Fruit fly (Drosophila melanogaster) whole organism, embryonic: ENCODE measurements around the gene Drsl5.

Experiments
- B-H1 ChIP-seq: fragments of 200-800 bp; sonication (Bioruptor generic); IDR thresholded peaks from 3 replicates; pipeline ENCODE4 v1.3.6; 2022; ENCODE audit warnings: missing biosample characterization, missing genetic modification characterization
- Bteb2 ChIP-seq: fragments of 200-800 bp; sonication (Bioruptor generic); optimal IDR thresholded peaks from 2 replicates; lab custom pipeline; 2016; ENCODE audit warnings: missing biosample characterization, missing genetic modification characterization
- CG10147 ChIP-seq: fragments of 200-800 bp; sonication (Bioruptor generic); optimal IDR thresholded peaks from 2 replicates; lab custom pipeline; 2019; ENCODE audit warnings: missing biosample characterization, mild to moderate bottlenecking, missing genetic modification characterization, moderate library complexity
- CG10431 ChIP-seq: fragments of 200-800 bp; sonication (Bioruptor generic); optimal IDR thresholded peaks from 3 replicates; lab custom pipeline; 2018; ENCODE audit warnings: missing biosample characterization, mild to moderate bottlenecking, missing genetic modification characterization
- CG12071 ChIP-seq: fragments of 200-800 bp; sonication (Bioruptor generic); optimal IDR thresholded peaks from 3 replicates; lab custom pipeline; 2018; ENCODE audit warnings: missing biosample characterization, mild to moderate bottlenecking, missing genetic modification characterization
- CG13123 ChIP-seq: fragments of 200-800 bp; sonication (Bioruptor generic); optimal IDR thresholded peaks from 2 replicates; lab custom pipeline; 2016; ENCODE audit warnings: missing biosample characterization, missing genetic modification characterization
- CG13424 ChIP-seq: fragments of 200-800 bp; sonication (Bioruptor generic); optimal IDR thresholded peaks from 2 replicates; lab custom pipeline; 2019; ENCODE audit warnings: missing biosample characterization, mild to moderate bottlenecking, missing genetic modification characterization, moderate library complexity
- CG16815 ChIP-seq: fragments of 200-800 bp; sonication (Bioruptor generic); optimal IDR thresholded peaks from 3 replicates; lab custom pipeline; 2017; ENCODE audit warnings: missing biosample characterization, mild to moderate bottlenecking, missing genetic modification characterization
- CG17361 ChIP-seq: fragments of 200-800 bp; sonication (Bioruptor generic); IDR thresholded peaks from 3 replicates; pipeline ENCODE4 v1.3.6; 2022; ENCODE audit warnings: missing biosample characterization, missing genetic modification characterization
- CG1832 ChIP-seq: fragments of 200-800 bp; sonication (Bioruptor generic); optimal IDR thresholded peaks from 2 replicates; lab custom pipeline; 2017; ENCODE audit warnings: missing biosample characterization, mild to moderate bottlenecking, missing genetic modification characterization, inconsistent platforms
- CG30431 ChIP-seq: fragments of 200-800 bp; sonication (Bioruptor generic); optimal IDR thresholded peaks from 2 replicates; lab custom pipeline; 2017; ENCODE audit warnings: missing biosample characterization, missing genetic modification characterization
- CG3065 ChIP-seq: fragments of 200-800 bp; sonication (Bioruptor generic); optimal IDR thresholded peaks from 2 replicates; lab custom pipeline; 2016; ENCODE audit warnings: missing biosample characterization, missing genetic modification characterization
- CG31365 ChIP-seq: fragments of 200-800 bp; sonication (Bioruptor generic); optimal IDR thresholded peaks from 2 replicates; lab custom pipeline; 2018; ENCODE audit warnings: missing biosample characterization, mild to moderate bottlenecking, missing genetic modification characterization
- CG3847 ChIP-seq: fragments of 200-800 bp; sonication (Bioruptor generic); IDR thresholded peaks from 2 replicates; pipeline ENCODE4 v1.3.6; 2022; ENCODE audit warnings: missing biosample characterization, missing genetic modification characterization
- CG4617 ChIP-seq: fragments of 200-800 bp; sonication (Bioruptor generic); optimal IDR thresholded peaks from 3 replicates; lab custom pipeline; 2016; ENCODE audit warnings: missing biosample characterization, missing genetic modification characterization, borderline replicate concordance
- CG5245 ChIP-seq: fragments of 200-800 bp; sonication (Bioruptor generic); optimal IDR thresholded peaks from 3 replicates; lab custom pipeline; 2016; ENCODE audit warnings: missing biosample characterization, missing genetic modification characterization
- CG6689 ChIP-seq: fragments of 200-800 bp; sonication (Bioruptor generic); IDR thresholded peaks from 2 replicates; pipeline ENCODE4 v1.3.6; 2022; ENCODE audit warnings: missing biosample characterization, missing genetic modification characterization
- CG9437 ChIP-seq: fragments of 200-800 bp; sonication (Bioruptor generic); optimal IDR thresholded peaks from 2 replicates; lab custom pipeline; 2018; ENCODE audit warnings: missing biosample characterization, mild to moderate bottlenecking, missing genetic modification characterization
- CG9609 ChIP-seq: fragments of 200-800 bp; sonication (Bioruptor generic); optimal IDR thresholded peaks from 3 replicates; lab custom pipeline; 2016; ENCODE audit warnings: missing biosample characterization, missing genetic modification characterization
- CG9727 ChIP-seq: fragments of 200-800 bp; sonication (Bioruptor generic); optimal IDR thresholded peaks from 3 replicates; lab custom pipeline; 2017; ENCODE audit warnings: missing biosample characterization, mild to moderate bottlenecking, missing genetic modification characterization
- Gsc ChIP-seq: fragments of 200-800 bp; sonication (Bioruptor generic); IDR thresholded peaks from 2 replicates; pipeline ENCODE4 v1.3.6; 2022; ENCODE audit warnings: missing biosample characterization, missing genetic modification characterization
- Hey ChIP-seq: fragments of 200-800 bp; sonication (Bioruptor generic); optimal IDR thresholded peaks from 3 replicates; lab custom pipeline; 2018; ENCODE audit warnings: missing biosample characterization, mild to moderate bottlenecking, missing genetic modification characterization
- HmgD ChIP-seq: fragments of 200-800 bp; sonication (Bioruptor generic); optimal IDR thresholded peaks from 3 replicates; lab custom pipeline; 2016; ENCODE audit warnings: missing biosample characterization, missing genetic modification characterization
- Med ChIP-seq: fragments of 200-800 bp; sonication (Bioruptor generic); peaks from one replicate; lab custom pipeline; 2016; ENCODE audit warnings: missing biosample characterization, missing genetic modification characterization, mild to moderate bottlenecking, inconsistent platforms, moderate library complexity
- NFAT ChIP-seq: fragments of 200-800 bp; sonication (Bioruptor generic); IDR thresholded peaks from 2 replicates; pipeline ENCODE4 v1.3.6; 2022; ENCODE audit warnings: missing biosample characterization, missing genetic modification characterization
- Pdp1 ChIP-seq, 2 experiments: fragments of 200-800 bp; sonication (Bioruptor generic); optimal IDR thresholded peaks; 3 replicates each; lab custom pipeline; 2016; ENCODE audit warnings: missing biosample characterization in 2 of 2, missing genetic modification characterization in 2 of 2, mild to moderate bottlenecking in 1 of 2, moderate library complexity in 1 of 2
- Scr ChIP-seq: fragments of 200-800 bp; sonication (Bioruptor generic); IDR thresholded peaks from 2 replicates; pipeline ENCODE4 v1.3.6; 2022; ENCODE audit warnings: missing biosample characterization, missing genetic modification characterization; ENCODE audit not compliant: partially characterized antibody
- Spps ChIP-seq: fragments of 200-800 bp; sonication (Bioruptor generic); optimal IDR thresholded peaks from 2 replicates; lab custom pipeline; 2018; ENCODE audit warnings: missing biosample characterization, mild to moderate bottlenecking, missing genetic modification characterization
- ap ChIP-seq: fragments of 200-800 bp; sonication (Bioruptor generic); IDR thresholded peaks from 2 replicates; pipeline ENCODE4 v1.3.6; 2022; ENCODE audit warnings: missing biosample characterization, missing genetic modification characterization
- bigmax ChIP-seq: fragments of 200-800 bp; sonication (Bioruptor generic); optimal IDR thresholded peaks from 2 replicates; lab custom pipeline; 2018; ENCODE audit warnings: missing biosample characterization, mild to moderate bottlenecking, missing genetic modification characterization
- bowl ChIP-seq: fragments of 200-800 bp; sonication (Bioruptor generic); IDR thresholded peaks from 2 replicates; pipeline ENCODE4 v1.3.6; 2022; ENCODE audit warnings: missing biosample characterization, missing genetic modification characterization
- btn ChIP-seq: fragments of 200-800 bp; sonication (Bioruptor generic); optimal IDR thresholded peaks from 2 replicates; lab custom pipeline; 2016; ENCODE audit warnings: missing biosample characterization, missing genetic modification characterization
- caup ChIP-seq: fragments of 200-800 bp; sonication (Bioruptor generic); optimal IDR thresholded peaks from 3 replicates; lab custom pipeline; 2017; ENCODE audit warnings: missing biosample characterization, mild to moderate bottlenecking, missing genetic modification characterization, moderate library complexity; ENCODE audit not compliant: severe bottlenecking
- chif ChIP-seq, 2 experiments: fragments of 200-800 bp; sonication (Bioruptor generic); optimal IDR thresholded peaks; 3 replicates each; lab custom pipeline; 2016; ENCODE audit warnings: missing biosample characterization in 2 of 2, missing genetic modification characterization in 2 of 2
- cwo ChIP-seq: fragments of 200-800 bp; sonication (Bioruptor generic); optimal IDR thresholded peaks from 3 replicates; lab custom pipeline; 2017; ENCODE audit warnings: missing biosample characterization, missing genetic modification characterization, mild to moderate bottlenecking, moderate library complexity, missing genetic modification reagents
- dati ChIP-seq: fragments of 200-800 bp; sonication (Bioruptor generic); IDR thresholded peaks from 2 replicates; pipeline ENCODE4 v1.3.6; 2022; ENCODE audit warnings: missing biosample characterization, missing genetic modification characterization
- dmrt11E ChIP-seq: fragments of 200-800 bp; sonication (Bioruptor generic); optimal IDR thresholded peaks from 3 replicates; lab custom pipeline; 2018; ENCODE audit warnings: missing biosample characterization, mild to moderate bottlenecking, missing genetic modification characterization, moderate library complexity
- dysf ChIP-seq: fragments of 200-800 bp; sonication (Bioruptor generic); IDR thresholded peaks from 3 replicates; pipeline ENCODE4 v1.3.6; 2022; ENCODE audit warnings: missing biosample characterization, missing genetic modification characterization
- eyg ChIP-seq: fragments of 200-800 bp; sonication (Bioruptor generic); optimal IDR thresholded peaks from 3 replicates; lab custom pipeline; 2016; ENCODE audit warnings: missing biosample characterization, missing genetic modification characterization
- gce ChIP-seq: fragments of 200-800 bp; sonication (Bioruptor generic); IDR thresholded peaks from 3 replicates; pipeline ENCODE4 v1.3.6; 2022; ENCODE audit warnings: missing biosample characterization, missing genetic modification characterization
- hkb ChIP-seq, 2 experiments: fragments of 200-800 bp in 1 of 2; fragments of >200 bp in 1 of 2; sonication (Bioruptor generic) in 1 of 2; IDR thresholded peaks in 1 of 2; optimal IDR thresholded peaks in 1 of 2; 2 replicates each; pipeline versions ENCODE4 v1.3.6 to Lab custom; 2017 to 2022; ENCODE audit warnings: missing biosample characterization in 1 of 2, missing genetic modification characterization in 1 of 2
- klu ChIP-seq: fragments of 200-800 bp; sonication (Bioruptor generic); IDR thresholded peaks from 2 replicates; pipeline ENCODE4 v1.3.6; 2022; ENCODE audit warnings: missing biosample characterization, missing genetic modification characterization
- lab ChIP-seq: fragments of 200-800 bp; sonication (Bioruptor generic); optimal IDR thresholded peaks from 3 replicates; lab custom pipeline; 2017; ENCODE audit warnings: missing biosample characterization, missing genetic modification characterization, mild to moderate bottlenecking, moderate library complexity, missing genetic modification reagents
- mam ChIP-seq: fragments of 200-800 bp; sonication (Bioruptor generic); optimal IDR thresholded peaks from 3 replicates; lab custom pipeline; 2016; ENCODE audit warnings: missing biosample characterization, missing genetic modification characterization
- pan ChIP-seq, 4 experiments: fragments of >200 bp in 3 of 4; fragments of 200-800 bp in 1 of 4; sonication (Bioruptor generic) in 1 of 4; optimal IDR thresholded peaks in 3 of 4; IDR thresholded peaks in 1 of 4; 2 replicates each; pipeline versions ENCODE4 v1.3.6 to Lab custom; 2017 to 2022; ENCODE audit warnings: missing biosample characterization in 2 of 4, missing genetic modification characterization in 2 of 4, mixed read lengths in 1 of 4
- scrt ChIP-seq: fragments of 200-800 bp; sonication (Bioruptor generic); optimal IDR thresholded peaks from 2 replicates; lab custom pipeline; 2018; ENCODE audit warnings: missing biosample characterization, mild to moderate bottlenecking, missing genetic modification characterization, moderate library complexity
- sima ChIP-seq: fragments of 200-800 bp; sonication (Bioruptor generic); optimal IDR thresholded peaks from 2 replicates; lab custom pipeline; 2016; ENCODE audit warnings: missing biosample characterization, missing genetic modification characterization
- tap ChIP-seq: fragments of 200-800 bp; optimal IDR thresholded peaks from 3 replicates; lab custom pipeline; 2019; ENCODE audit warnings: missing biosample characterization, mild to moderate bottlenecking, missing genetic modification characterization, moderate library complexity
- vfl ChIP-seq: fragments of 200-800 bp; sonication (Bioruptor generic); optimal IDR thresholded peaks from 2 replicates; lab custom pipeline; 2016; ENCODE audit warnings: missing biosample characterization, missing genetic modification characterization
- vvl ChIP-seq: fragments of 200-800 bp; sonication (Bioruptor generic); IDR thresholded peaks from 2 replicates; pipeline ENCODE4 v1.3.6; 2022; ENCODE audit warnings: missing biosample characterization, missing genetic modification characterization

Drsl5 gene

dm6 chr3L:3300345-3300744 is 16.2 kb upstream of the Drsl5 start (continued):
- 0 out of 3 replicates have a peak, but pooled peaks have one; percentile 22 for TF ChIP-seq gce (GFP tag; lab: Robert Waterston, UW)
- peak; percentile 71 for TF ChIP-seq lab
- peak; percentile 15 for TF ChIP-seq CG31365 (tag; lab: Kevin White, UChicago)
- TF ChIP-seq Bteb2: no peak
- no peak for TF ChIP-seq klu
- TF ChIP-seq ap: peak; percentile 61
- no peak for TF ChIP-seq vfl
- TF ChIP-seq tap: peak; percentile 50
- peak; percentile 62; the same call in 2 of the 3 replicates for TF ChIP-seq CG17361
- TF ChIP-seq CG13123 (GFP tag; lab: Kevin White, UChicago): no peak
- peak; percentile 63 for TF ChIP-seq dysf (GFP tag; lab: Robert Waterston, UW)
- no peak for TF ChIP-seq bowl
- TF ChIP-seq CG30431 (GFP tag; lab: Kevin White, UChicago): peak; percentile 16
- TF ChIP-seq CG10431 (GFP tag; lab: Kevin White, UChicago): no peak
- no peak for TF ChIP-seq HmgD (GFP tag; lab: Kevin White, UChicago)
- no peak for TF ChIP-seq CG9609 (GFP tag; lab: Kevin White, UChicago)
- TF ChIP-seq dmrt11E: peak; percentile 54
- TF ChIP-seq CG13424 (tag; lab: Kevin White, UChicago): peak; percentile 55
- peak; percentile 59 for TF ChIP-seq CG3065 (GFP tag; lab: Kevin White, UChicago)
- TF ChIP-seq dati: peak; percentile 28; the same call in 1 of the 2 replicates
- TF ChIP-seq Spps (tag; lab: Kevin White, UChicago): peak; percentile 70
- TF ChIP-seq caup (GFP tag; lab: Kevin White, UChicago): peak; percentile 28
- peak; percentile 77 for TF ChIP-seq CG6689 (GFP tag; lab: Robert Waterston, UW)
- no peak for TF ChIP-seq CG4617 (GFP tag; lab: Kevin White, UChicago)
- no peak for TF ChIP-seq hkb (optimal IDR thresholded peaks at IDR 0.05; lab: Kevin White, UChicago)
- peak; percentile 89 for TF ChIP-seq hkb (GFP tag; IDR thresholded peaks at IDR 0.05; lab: Robert Waterston, UW)
- peak; percentile 37 for TF ChIP-seq CG9437
- peak; percentile 6 for TF ChIP-seq CG16815 (GFP tag; lab: Kevin White, UChicago)
- TF ChIP-seq vvl (GFP tag; lab: Robert Waterston, UW): peak; percentile 85
- TF ChIP-seq CG3847 (GFP tag; lab: Robert Waterston, UW): peak; percentile 50
- peak; percentile 23 for TF ChIP-seq scrt (GFP tag; lab: Kevin White, UChicago)
- peak; percentile 85 for TF ChIP-seq Med
- peak; percentile 74 for TF ChIP-seq B-H1 (GFP tag; lab: Robert Waterston, UW)
- no peak for TF ChIP-seq Scr (GFP tag; lab: Robert Waterston, UW)
- peak; percentile 47 for TF ChIP-seq CG5245 (GFP tag; lab: Kevin White, UChicago)
- no peak for TF ChIP-seq Pdp1 (GFP tag; optimal IDR thresholded peaks at IDR 0.05; lab: Kevin White, UChicago)
- no peak for TF ChIP-seq sima (GFP tag; lab: Kevin White, UChicago)
- TF ChIP-seq eyg (GFP tag; lab: Kevin White, UChicago): peak; percentile 27
- TF ChIP-seq CG9727 (GFP tag; lab: Kevin White, UChicago): peak; percentile 43
- peak; percentile 29 for TF ChIP-seq cwo (GFP tag; lab: Kevin White, UChicago)
- TF ChIP-seq CG10147 (GFP tag; lab: Kevin White, UChicago): no peak
- no peak for TF ChIP-seq Hey
- no peak for TF ChIP-seq pan (optimal IDR thresholded peaks at IDR 0.05; lab: Kevin White, UChicago)
- peak in 1 of 2 experiments; percentile 83 for TF ChIP-seq pan (GFP tag; optimal IDR thresholded peaks at IDR 0.05 in 1 of 2, IDR thresholded peaks at IDR 0.05 in 1 of 2)
- TF ChIP-seq btn (GFP tag; lab: Kevin White, UChicago): peak; percentile 63
- TF ChIP-seq NFAT (GFP tag; lab: Robert Waterston, UW): no peak
- TF ChIP-seq Gsc: 0 out of 2 replicates have a peak, but pooled peaks have one; percentile 39
- no peak for TF ChIP-seq CG1832 (GFP tag; lab: Kevin White, UChicago)
- TF ChIP-seq bigmax (GFP tag; lab: Kevin White, UChicago): no peak
- TF ChIP-seq chif (GFP tag; optimal IDR thresholded peaks at IDR 0.05; lab: Kevin White, UChicago): peak; percentile 37 to 40
- peak; percentile 65 for TF ChIP-seq CG12071 (GFP tag; lab: Kevin White, UChicago)
- TF ChIP-seq mam (GFP tag; lab: Kevin White, UChicago): peak; percentile 54
